Fruit fly (Drosophila melanogaster) whole organism, embryonic: Measurements from ENCODE around the gene mus201.
A peak's percentile ranks its signal among the peaks of the same experiment; 100 is the strongest.

ENCODE experiments used
- ATbp ChIP-seq: fragments of 200-800 bp; sonication (Bioruptor generic); optimal IDR thresholded peaks from 2 replicates; lab custom pipeline; 2017; ENCODE audit warnings: missing biosample characterization, mild to moderate bottlenecking, missing genetic modification characterization, missing genetic modification reagents
- Adf1 ChIP-seq: fragments of 200-800 bp; sonication (Bioruptor generic); IDR thresholded peaks from 2 replicates; pipeline ENCODE4 v1.3.6; 2022; ENCODE audit warnings: missing biosample characterization, missing genetic modification characterization
- CG10147 ChIP-seq: fragments of 200-800 bp; sonication (Bioruptor generic); optimal IDR thresholded peaks from 2 replicates; lab custom pipeline; 2019; ENCODE audit warnings: missing biosample characterization, mild to moderate bottlenecking, missing genetic modification characterization, moderate library complexity
- CG1233 ChIP-seq: fragments of 200-800 bp; sonication (Bioruptor generic); optimal IDR thresholded peaks from 4 replicates; lab custom pipeline; 2018; ENCODE audit warnings: missing biosample characterization, mild to moderate bottlenecking, missing genetic modification characterization
- CG12391 ChIP-seq: fragments of 200-800 bp; sonication (Bioruptor generic); optimal IDR thresholded peaks from 3 replicates; lab custom pipeline; 2018; ENCODE audit warnings: missing biosample characterization, mild to moderate bottlenecking, missing genetic modification characterization, moderate library complexity
- CG14050 ChIP-seq: fragments of 200-800 bp; sonication (Bioruptor generic); IDR thresholded peaks from 3 replicates; pipeline ENCODE4 v1.3.6; 2022; ENCODE audit warnings: missing biosample characterization, missing genetic modification characterization
- CG14710 ChIP-seq: fragments of 200-800 bp; sonication (Bioruptor generic); optimal IDR thresholded peaks from 3 replicates; lab custom pipeline; 2019; ENCODE audit warnings: missing biosample characterization, mild to moderate bottlenecking, missing genetic modification characterization, moderate library complexity
- CG15514 ChIP-seq: fragments of 200-800 bp; sonication (Bioruptor generic); optimal IDR thresholded peaks from 3 replicates; lab custom pipeline; 2017; ENCODE audit warnings: missing biosample characterization, missing genetic modification characterization, mild to moderate bottlenecking, moderate library complexity, missing genetic modification reagents
- CG16863 ChIP-seq: fragments of 200-800 bp; sonication (Bioruptor generic); optimal IDR thresholded peaks from 3 replicates; lab custom pipeline; 2016; ENCODE audit warnings: missing biosample characterization, missing genetic modification characterization
- CG18262 ChIP-seq: fragments of 200-800 bp; optimal IDR thresholded peaks from 3 replicates; lab custom pipeline; 2019; ENCODE audit warnings: missing biosample characterization, mild to moderate bottlenecking, missing genetic modification characterization, moderate library complexity
- CG2116 ChIP-seq: fragments of 200-800 bp; sonication (Bioruptor generic); optimal IDR thresholded peaks from 3 replicates; lab custom pipeline; 2018; ENCODE audit warnings: missing biosample characterization, mild to moderate bottlenecking, missing genetic modification characterization
- CG30020 ChIP-seq: fragments of 200-800 bp; optimal IDR thresholded peaks from 2 replicates; lab custom pipeline; 2019; ENCODE audit warnings: missing biosample characterization, mild to moderate bottlenecking, missing genetic modification characterization, moderate library complexity
- CG31224 ChIP-seq: fragments of 200-800 bp; sonication (Bioruptor generic); IDR thresholded peaks from 2 replicates; pipeline ENCODE4 v1.3.6; 2022; ENCODE audit warnings: missing biosample characterization, missing genetic modification characterization
- CG32767 ChIP-seq: fragments of 200-800 bp; sonication (Bioruptor generic); IDR thresholded peaks from 2 replicates; pipeline ENCODE4 v1.3.6; 2022; ENCODE audit warnings: missing biosample characterization, missing genetic modification characterization
- CG34422 ChIP-seq: fragments of 200-800 bp; sonication (Bioruptor generic); IDR thresholded peaks from 3 replicates; pipeline ENCODE4 v1.3.6; 2022; ENCODE audit warnings: missing biosample characterization, missing genetic modification characterization
- CG4404 ChIP-seq: fragments of 200-800 bp; sonication (Bioruptor generic); IDR thresholded peaks from 2 replicates; pipeline ENCODE4 v1.3.6; 2022; ENCODE audit warnings: missing biosample characterization, missing genetic modification characterization
- CG4820 ChIP-seq: fragments of 200-800 bp; sonication (Bioruptor generic); optimal IDR thresholded peaks from 3 replicates; lab custom pipeline; 2016; ENCODE audit warnings: missing biosample characterization, missing genetic modification characterization
- CG4854 ChIP-seq: fragments of 200-800 bp; sonication (Bioruptor generic); optimal IDR thresholded peaks from 2 replicates; lab custom pipeline; 2016; ENCODE audit warnings: missing biosample characterization, missing genetic modification characterization, inconsistent platforms
- CG6175 ChIP-seq: fragments of 200-800 bp; sonication (Bioruptor generic); IDR thresholded peaks from 3 replicates; pipeline ENCODE4 v1.3.6; 2022; ENCODE audit warnings: missing biosample characterization, missing genetic modification characterization
- CG6654 ChIP-seq: fragments of 200-800 bp; sonication (Bioruptor generic); optimal IDR thresholded peaks from 2 replicates; lab custom pipeline; 2017; ENCODE audit warnings: missing biosample characterization, mild to moderate bottlenecking, missing genetic modification characterization
- CG6813 ChIP-seq: fragments of 200-800 bp; sonication (Bioruptor generic); optimal IDR thresholded peaks from 2 replicates; lab custom pipeline; 2017; ENCODE audit warnings: missing biosample characterization, missing genetic modification characterization, mild to moderate bottlenecking, moderate library complexity, missing genetic modification reagents
- CG8359 ChIP-seq: fragments of 200-800 bp; sonication (Bioruptor generic); optimal IDR thresholded peaks from 2 replicates; lab custom pipeline; 2017; ENCODE audit warnings: missing biosample characterization, mild to moderate bottlenecking, missing genetic modification characterization, borderline replicate concordance
- CG8388 ChIP-seq: fragments of 200-800 bp; sonication (Bioruptor generic); optimal IDR thresholded peaks from 2 replicates; lab custom pipeline; 2019; ENCODE audit warnings: missing biosample characterization, mild to moderate bottlenecking, missing genetic modification characterization, moderate library complexity
- CG8944 ChIP-seq: fragments of 200-800 bp; sonication (Bioruptor generic); optimal IDR thresholded peaks from 3 replicates; lab custom pipeline; 2016; ENCODE audit warnings: missing biosample characterization, missing genetic modification characterization
- Dip2 ChIP-seq: fragments of 200-800 bp; sonication (Bioruptor generic); IDR thresholded peaks from 2 replicates; pipeline ENCODE4 v1.3.6; 2022; ENCODE audit warnings: missing biosample characterization, missing genetic modification characterization
- Hr39 ChIP-seq: fragments of >200 bp; optimal IDR thresholded peaks from 2 replicates; lab custom pipeline; 2017
- Kr ChIP-seq: fragments of 200-800 bp; sonication (Bioruptor generic); optimal IDR thresholded peaks from 2 replicates; lab custom pipeline; 2017; ENCODE audit warnings: missing biosample characterization, mild to moderate bottlenecking, missing genetic modification characterization
- Lhr ChIP-seq: fragments of 200-800 bp; sonication (Bioruptor generic); optimal IDR thresholded peaks from 3 replicates; lab custom pipeline; 2017; ENCODE audit warnings: mild to moderate bottlenecking, missing biosample characterization, missing genetic modification reagents, missing genetic modification characterization
- Mrtf ChIP-seq: fragments of 200-800 bp; sonication (Bioruptor generic); IDR thresholded peaks from 3 replicates; pipeline ENCODE4 v1.3.6; 2022; ENCODE audit warnings: missing biosample characterization, missing genetic modification characterization
- Optix ChIP-seq: fragments of 200-800 bp; sonication (Bioruptor generic); IDR thresholded peaks from 3 replicates; pipeline ENCODE4 v1.3.6; 2022; ENCODE audit warnings: missing biosample characterization, missing genetic modification characterization
- Ptx1 ChIP-seq: fragments of 200-800 bp; sonication (Bioruptor generic); IDR thresholded peaks from 2 replicates; pipeline ENCODE4 v1.3.6; 2022; ENCODE audit warnings: missing biosample characterization, missing genetic modification characterization
- Sin3A ChIP-seq: fragments of >200 bp; optimal IDR thresholded peaks from 2 replicates; lab custom pipeline; 2018
- Sox102F ChIP-seq: fragments of 200-800 bp; sonication (Bioruptor generic); optimal IDR thresholded peaks from 2 replicates; lab custom pipeline; 2018; ENCODE audit warnings: missing biosample characterization, mild to moderate bottlenecking, missing genetic modification characterization, moderate library complexity
- Stat92E ChIP-seq, 3 experiments: fragments of >200 bp in 2 of 3; fragments of 200-800 bp in 1 of 3; sonication (Bioruptor generic) in 1 of 3; optimal IDR thresholded peaks; 2 replicates each; lab custom pipeline; 2017 to 2019; ENCODE audit warnings: missing biosample characterization in 3 of 3, missing genetic modification characterization in 3 of 3, mild to moderate bottlenecking in 1 of 3, moderate library complexity in 1 of 3
- Trl ChIP-seq, 3 experiments: fragments of >200 bp in 2 of 3; fragments of 200-800 bp in 1 of 3; sonication (Bioruptor generic) in 1 of 3; optimal IDR thresholded peaks; 2 replicates in 1 of 3; 3 replicates in 2 of 3; lab custom pipeline; 2016 to 2017; ENCODE audit warnings: missing biosample characterization in 1 of 3, missing genetic modification characterization in 1 of 3
- ab ChIP-seq: fragments of 200-800 bp; sonication (Bioruptor generic); optimal IDR thresholded peaks from 2 replicates; lab custom pipeline; 2016; ENCODE audit warnings: missing biosample characterization, missing genetic modification characterization
- dan ChIP-seq: fragments of 200-800 bp; sonication (Bioruptor generic); IDR thresholded peaks from 2 replicates; pipeline ENCODE4 v1.3.6; 2022; ENCODE audit warnings: missing biosample characterization, missing genetic modification characterization
- dimm ChIP-seq: fragments of 200-800 bp; sonication (Bioruptor generic); IDR thresholded peaks from 2 replicates; pipeline ENCODE4 v1.3.6; 2022; ENCODE audit warnings: missing biosample characterization, missing genetic modification characterization
- hb ChIP-seq: fragments of 200-800 bp; sonication (Bioruptor generic); IDR thresholded peaks from 3 replicates; pipeline ENCODE4 v1.3.6; 2022; ENCODE audit warnings: missing biosample characterization, missing genetic modification characterization; ENCODE audit not compliant: partially characterized antibody
- lab ChIP-seq: fragments of 200-800 bp; sonication (Bioruptor generic); optimal IDR thresholded peaks from 3 replicates; lab custom pipeline; 2017; ENCODE audit warnings: missing biosample characterization, missing genetic modification characterization, mild to moderate bottlenecking, moderate library complexity, missing genetic modification reagents
- prd ChIP-seq, 3 experiments: fragments of >200 bp in 2 of 3; fragments of 200-800 bp in 1 of 3; sonication (Bioruptor generic) in 1 of 3; optimal IDR thresholded peaks in 2 of 3; IDR thresholded peaks in 1 of 3; 2 replicates in 2 of 3; 3 replicates in 1 of 3; pipeline versions ENCODE4 v1.3.6 to Lab custom; 2017 to 2022; ENCODE audit warnings: missing biosample characterization in 1 of 3, missing genetic modification characterization in 1 of 3
- run ChIP-seq: fragments of 200-800 bp; sonication (Bioruptor generic); optimal IDR thresholded peaks from 3 replicates; lab custom pipeline; 2018; ENCODE audit warnings: missing biosample characterization, mild to moderate bottlenecking, missing genetic modification characterization
- sisA ChIP-seq: fragments of 200-800 bp; sonication (Bioruptor generic); IDR thresholded peaks from 2 replicates; pipeline ENCODE4 v1.3.6; 2022; ENCODE audit warnings: missing biosample characterization, missing genetic modification characterization
- slbo ChIP-seq: fragments of 200-800 bp; sonication (Bioruptor generic); IDR thresholded peaks from 2 replicates; pipeline ENCODE4 v1.3.6; 2022; ENCODE audit warnings: missing biosample characterization, missing genetic modification characterization
- sob ChIP-seq: fragments of 200-800 bp; sonication (Bioruptor generic); IDR thresholded peaks from 2 replicates; pipeline ENCODE4 v1.3.6; 2022; ENCODE audit warnings: missing biosample characterization, missing genetic modification characterization
- tx ChIP-seq: fragments of 200-800 bp; sonication (Bioruptor generic); optimal IDR thresholded peaks from 2 replicates; lab custom pipeline; 2016; ENCODE audit warnings: missing biosample characterization, missing genetic modification characterization
- wdn ChIP-seq: fragments of 200-800 bp; sonication (Bioruptor generic); IDR thresholded peaks from 2 replicates; pipeline ENCODE4 v1.3.6; 2022; ENCODE audit warnings: missing biosample characterization, missing genetic modification characterization
- yki ChIP-seq: fragments of >200 bp; optimal IDR thresholded peaks from 3 replicates; lab custom pipeline; 2018
- zen ChIP-seq: fragments of 200-800 bp; sonication (Bioruptor generic); optimal IDR thresholded peaks from 3 replicates; lab custom pipeline; 2018; ENCODE audit warnings: missing biosample characterization, mild to moderate bottlenecking, missing genetic modification characterization, moderate library complexity
- zf30C ChIP-seq: fragments of 200-800 bp; sonication (Bioruptor generic); optimal IDR thresholded peaks from 3 replicates; lab custom pipeline; 2018; ENCODE audit warnings: missing biosample characterization, mild to moderate bottlenecking, missing genetic modification characterization

Gene mus201

dm6 chr2L:8464107-8464582 is 26.2 kb downstream of the mus201 start, which contains the start of gene prg (continued):
- peak in 1 of 3 experiments; percentile 22 for TF ChIP-seq Stat92E (GFP tag; optimal IDR thresholded peaks at IDR 0.05; lab: Kevin White, UChicago)
- peak; percentile 47 for TF ChIP-seq CG30020 (tag; lab: Kevin White, UChicago)
- TF ChIP-seq yki (lab: Kevin White, UChicago), result no peak
- peak; percentile 67 for TF ChIP-seq CG16863 (GFP tag; lab: Kevin White, UChicago)
- TF ChIP-seq dan (GFP tag; lab: Robert Waterston, UW), result no peak
- no peak for TF ChIP-seq dimm (GFP tag; lab: Robert Waterston, UW)
- peak; percentile 47 for TF ChIP-seq CG15514
- no peak for TF ChIP-seq CG4404
- peak; percentile 67 for TF ChIP-seq CG4820 (GFP tag; lab: Kevin White, UChicago)
- TF ChIP-seq CG4854, result peak; percentile 42
- TF ChIP-seq Optix (GFP tag; lab: Robert Waterston, UW), result no peak
- no peak for TF ChIP-seq Sin3A (lab: Kevin White, UChicago)
- TF ChIP-seq CG10147 (GFP tag; lab: Kevin White, UChicago), result peak; percentile 81
- TF ChIP-seq CG18262, result peak; percentile 75
- peak; percentile 29; the same call in 1 of the 3 replicates for TF ChIP-seq CG34422
- TF ChIP-seq CG8388 (GFP tag; lab: Kevin White, UChicago), result peak; percentile 54
- TF ChIP-seq CG32767, result peak; percentile 41; the same call in 1 of the 2 replicates
- TF ChIP-seq sob (GFP tag; lab: Robert Waterston, UW), result peak; percentile 62
- peak; percentile 79 for TF ChIP-seq lab (GFP tag; lab: Kevin White, UChicago)
- TF ChIP-seq CG31224, result peak; percentile 33; the same call in 1 of the 2 replicates
- no peak; the same call in 2 of the 3 replicates for TF ChIP-seq Mrtf (GFP tag; lab: Robert Waterston, UW)
- peak; percentile 63 for TF ChIP-seq Ptx1 (GFP tag; lab: Robert Waterston, UW)
- no peak for TF ChIP-seq zf30C (GFP tag; lab: Kevin White, UChicago)
- TF ChIP-seq zen (tag; lab: Kevin White, UChicago), result peak; percentile 40
- peak; percentile 95 for TF ChIP-seq hb (GFP tag; lab: Robert Waterston, UW)
- TF ChIP-seq slbo (GFP tag; lab: Robert Waterston, UW), result peak; percentile 66
- no peak for TF ChIP-seq Dip2
- TF ChIP-seq CG1233 (GFP tag; lab: Kevin White, UChicago), result peak; percentile 46
- peak; percentile 76 for TF ChIP-seq CG12391 (tag; lab: Kevin White, UChicago)
- TF ChIP-seq prd (optimal IDR thresholded peaks at IDR 0.05; lab: Kevin White, UChicago), result no peak
- no peak; the same call in 2 of the 3 replicates for TF ChIP-seq prd (GFP tag; IDR thresholded peaks at IDR 0.05; lab: Robert Waterston, UW)
- peak; percentile 16 for TF ChIP-seq ATbp (GFP tag; lab: Kevin White, UChicago)
- no peak for TF ChIP-seq CG6175 (GFP tag; lab: Robert Waterston, UW)
- no peak for TF ChIP-seq CG6654 (GFP tag; lab: Kevin White, UChicago)
- TF ChIP-seq wdn, result 0 out of 2 replicates have a peak, but pooled peaks have one; percentile 32
- peak; percentile 72 for TF ChIP-seq Sox102F (GFP tag; lab: Kevin White, UChicago)
- TF ChIP-seq CG6813 (GFP tag; lab: Kevin White, UChicago), result no peak
- TF ChIP-seq Kr (GFP tag; lab: Kevin White, UChicago), result no peak
- TF ChIP-seq CG8359 (GFP tag; lab: Kevin White, UChicago), result no peak
- TF ChIP-seq CG14710, result peak; percentile 69
- peak; percentile 42 for TF ChIP-seq Lhr (GFP tag; lab: Kevin White, UChicago)
- no peak for TF ChIP-seq ab
- TF ChIP-seq Hr39 (lab: Kevin White, UChicago), result no peak
- TF ChIP-seq Trl (optimal IDR thresholded peaks at IDR 0.05; lab: Kevin White, UChicago), result no peak
- peak; percentile 74 for TF ChIP-seq Trl (GFP tag; optimal IDR thresholded peaks at IDR 0.05; lab: Kevin White, UChicago)
- peak; percentile 33; the same call in 1 of the 3 replicates for TF ChIP-seq CG14050 (GFP tag; lab: Robert Waterston, UW)
- TF ChIP-seq run (tag; lab: Kevin White, UChicago), result peak; percentile 8
- peak; percentile 23; the same call in 1 of the 2 replicates for TF ChIP-seq sisA
- TF ChIP-seq CG8944 (GFP tag; lab: Kevin White, UChicago), result peak; percentile 35
- peak; percentile 75 for TF ChIP-seq CG2116 (GFP tag; lab: Kevin White, UChicago)
- TF ChIP-seq tx (GFP tag; lab: Kevin White, UChicago), result peak; percentile 35
- TF ChIP-seq Adf1 (GFP tag; lab: Robert Waterston, UW), result no peak; the same call in 1 of the 2 replicates
